Worm (Caenorhabditis elegans): ENCODE results near the gene K08C7.1.
A peak's percentile ranks its signal among the peaks of the same experiment; 100 is the strongest.

Gene K08C7.1

ce11 chrIV:10701866-10702458 is 45.4 kb downstream of the K08C7.1 start (continued):
- TF ChIP-seq dmd-9 (GFP tag; IDR thresholded peaks at IDR 0.05): no peak
- TF ChIP-seq nhr-10 (tag; optimal IDR thresholded peaks at IDR 0.05): no peak
- no peak for TF ChIP-seq egl-43 (GFP tag; IDR thresholded peaks at IDR 0.05)
- TF ChIP-seq unc-62 (GFP tag; optimal IDR thresholded peaks at IDR 0.05 in 1 of 2): peak in 1 of 2 experiments; percentile 58
- no peak for TF ChIP-seq unc-62 (tag; optimal IDR thresholded peaks at IDR 0.05)
- TF ChIP-seq ceh-20 (GFP tag; IDR thresholded peaks at IDR 0.05): 0 out of 2 replicates have a peak, but pooled peaks have one; percentile 57
- no peak for TF ChIP-seq snpc-1.2 (GFP tag; IDR thresholded peaks at IDR 0.05)
- TF ChIP-seq attf-4 (tag; optimal IDR thresholded peaks at IDR 0.05): no peak
- TF ChIP-seq egl-27 (tag; optimal IDR thresholded peaks at IDR 0.05): no peak

- TF ChIP-seq egl-43 (GFP tag; IDR thresholded peaks at IDR 0.05) (no peak), pqm-1 (tag; optimal IDR thresholded peaks at IDR 0.05) (no peak), duxl-1 (tag; optimal IDR thresholded peaks at IDR 0.05; ENCODE audit: poor library complexity) (no peak), ceh-28 (tag; optimal IDR thresholded peaks at IDR 0.05) (no peak), snpc-4 (tag; optimal IDR thresholded peaks at IDR 0.05) (no peak), nhr-11 (tag; optimal IDR thresholded peaks at IDR 0.05) (no peak), fos-1 (tag; optimal IDR thresholded peaks at IDR 0.05) (no peak), sdz-12 (GFP tag; optimal IDR thresholded peaks at IDR 0.05) (no peak), dmd-8 (GFP tag; IDR thresholded peaks at IDR 0.05) (no peak), ceh-44 (GFP tag; IDR thresholded peaks at IDR 0.05) (no peak), hlh-11 (tag; optimal IDR thresholded peaks at IDR 0.05) (no peak), F26F4.8 (GFP tag; conservative IDR thresholded peaks at IDR 0.05) (no peak)
Observed at ce11 chrIV:10705176-10705575, 48.6 kb downstream of the K08C7.1 start, which contains the start of gene R102.10. TSS of gene R102.10 (plus strand) at chrIV:10705476.

ce11 chrIV:10706090-10706489 is 49.5 kb downstream of the K08C7.1 start, which contains the start of gene R102.6:
TSS of gene R102.6 (minus strand) at chrIV:10706190.
- TF ChIP-seq jun-1 (tag; optimal IDR thresholded peaks at IDR 0.05): no peak
- TF ChIP-seq daf-12 (tag; optimal IDR thresholded peaks at IDR 0.05): no peak
- TF ChIP-seq saeg-2 (GFP tag; IDR thresholded peaks at IDR 0.05): no peak
- no peak for TF ChIP-seq madf-5 (GFP tag; IDR thresholded peaks at IDR 0.05)
- TF ChIP-seq ceh-82 (tag; optimal IDR thresholded peaks at IDR 0.05): no peak
- no peak for TF ChIP-seq zip-11 (GFP tag; IDR thresholded peaks at IDR 0.05)
- TF ChIP-seq ceh-62 (tag; optimal IDR thresholded peaks at IDR 0.05): no peak
- no peak for TF ChIP-seq hlh-11 (tag; optimal IDR thresholded peaks at IDR 0.05)
- TF ChIP-seq Y105C5A.15 (GFP tag; IDR thresholded peaks at IDR 0.05): no peak
